Fruit fly (Drosophila melanogaster) whole organism, embryonic: ENCODE measurements around the gene CG7058.

Experiments
- Atf-2 ChIP-seq: fragments of 200-800 bp; sonication (Bioruptor generic); optimal IDR thresholded peaks from 2 replicates; lab custom pipeline; 2016; ENCODE audit warnings: missing biosample characterization, missing genetic modification characterization
- BtbVII ChIP-seq: fragments of 200-800 bp; sonication (Bioruptor generic); optimal IDR thresholded peaks from 3 replicates; lab custom pipeline; 2017; ENCODE audit warnings: missing biosample characterization, mild to moderate bottlenecking, missing genetic modification characterization
- CG10431 ChIP-seq: fragments of 200-800 bp; sonication (Bioruptor generic); optimal IDR thresholded peaks from 3 replicates; lab custom pipeline; 2018; ENCODE audit warnings: missing biosample characterization, mild to moderate bottlenecking, missing genetic modification characterization
- CG10979 ChIP-seq: fragments of 200-800 bp; sonication (Bioruptor generic); optimal IDR thresholded peaks from 2 replicates; lab custom pipeline; 2018; ENCODE audit warnings: missing biosample characterization, mild to moderate bottlenecking, missing genetic modification characterization, moderate library complexity
- CG12236 ChIP-seq: fragments of 200-800 bp; sonication (Bioruptor generic); optimal IDR thresholded peaks from 2 replicates; lab custom pipeline; 2016; ENCODE audit warnings: missing biosample characterization, missing genetic modification characterization
- CG12769 ChIP-seq: fragments of 200-800 bp; sonication (Bioruptor generic); optimal IDR thresholded peaks from 2 replicates; lab custom pipeline; 2019; ENCODE audit warnings: missing biosample characterization, mild to moderate bottlenecking, missing genetic modification characterization, moderate library complexity
- CG14441 ChIP-seq: fragments of 200-800 bp; sonication (Bioruptor generic); IDR thresholded peaks from 2 replicates; pipeline ENCODE4 v1.3.6; 2022; ENCODE audit warnings: missing biosample characterization, missing genetic modification characterization
- CG15011 ChIP-seq: fragments of 200-800 bp; sonication (Bioruptor generic); optimal IDR thresholded peaks from 3 replicates; lab custom pipeline; 2018; ENCODE audit warnings: missing biosample characterization, mild to moderate bottlenecking, missing genetic modification characterization
- CG15514 ChIP-seq: fragments of 200-800 bp; sonication (Bioruptor generic); optimal IDR thresholded peaks from 3 replicates; lab custom pipeline; 2017; ENCODE audit warnings: missing biosample characterization, missing genetic modification characterization, mild to moderate bottlenecking, moderate library complexity, missing genetic modification reagents
- CG16813 ChIP-seq: fragments of 200-800 bp; sonication (Bioruptor generic); IDR thresholded peaks from 3 replicates; pipeline ENCODE4 v1.3.6; 2022; ENCODE audit warnings: missing biosample characterization, missing genetic modification characterization; ENCODE audit not compliant: partially characterized antibody
- CG1792 ChIP-seq: fragments of 200-800 bp; sonication (Bioruptor generic); optimal IDR thresholded peaks from 2 replicates; lab custom pipeline; 2016; ENCODE audit warnings: missing biosample characterization, missing genetic modification characterization
- CG2129 ChIP-seq: fragments of 200-800 bp; sonication (Bioruptor generic); IDR thresholded peaks from 2 replicates; pipeline ENCODE4 v1.3.6; 2022; ENCODE audit warnings: missing biosample characterization, missing genetic modification characterization; ENCODE audit not compliant: partially characterized antibody
- CG3163 ChIP-seq: fragments of 200-800 bp; sonication (Bioruptor generic); optimal IDR thresholded peaks from 3 replicates; lab custom pipeline; 2016; ENCODE audit warnings: missing biosample characterization, missing genetic modification characterization
- CG4707 ChIP-seq: fragments of 200-800 bp; sonication (Bioruptor generic); optimal IDR thresholded peaks from 2 replicates; lab custom pipeline; 2018; ENCODE audit warnings: missing biosample characterization, mild to moderate bottlenecking, missing genetic modification characterization, moderate library complexity
- CG4730 ChIP-seq: fragments of 200-800 bp; sonication (Bioruptor generic); IDR thresholded peaks from 2 replicates; pipeline ENCODE4 v1.3.6; 2022; ENCODE audit warnings: missing biosample characterization, missing genetic modification characterization
- CG6689 ChIP-seq: fragments of 200-800 bp; sonication (Bioruptor generic); IDR thresholded peaks from 2 replicates; pipeline ENCODE4 v1.3.6; 2022; ENCODE audit warnings: missing biosample characterization, missing genetic modification characterization
- CG6765 ChIP-seq: fragments of 200-800 bp; sonication (Bioruptor generic); optimal IDR thresholded peaks from 3 replicates; lab custom pipeline; 2017; ENCODE audit warnings: missing biosample characterization, mild to moderate bottlenecking, missing genetic modification characterization
- CG6854 ChIP-seq: fragments of 200-800 bp; sonication (Bioruptor generic); optimal IDR thresholded peaks from 3 replicates; lab custom pipeline; 2017; ENCODE audit warnings: missing biosample characterization, mild to moderate bottlenecking, missing genetic modification characterization
- CG7357 ChIP-seq: fragments of 200-800 bp; sonication (Bioruptor generic); IDR thresholded peaks from 3 replicates; pipeline ENCODE4 v1.3.6; 2022; ENCODE audit warnings: missing biosample characterization, missing genetic modification characterization
- CG7963 ChIP-seq: fragments of 200-800 bp; sonication (Bioruptor generic); IDR thresholded peaks from 3 replicates; pipeline ENCODE4 v1.3.6; 2022; ENCODE audit warnings: missing biosample characterization, missing genetic modification characterization; ENCODE audit not compliant: partially characterized antibody
- ERR ChIP-seq: fragments of 200-800 bp; sonication (Bioruptor generic); optimal IDR thresholded peaks from 2 replicates; lab custom pipeline; 2016; ENCODE audit warnings: missing biosample characterization, missing genetic modification characterization
- HLH3B ChIP-seq: fragments of 200-800 bp; sonication (Bioruptor generic); IDR thresholded peaks from 2 replicates; pipeline ENCODE4 v1.3.6; 2022; ENCODE audit warnings: missing biosample characterization, missing genetic modification characterization
- HLH54F ChIP-seq: fragments of 200-800 bp; sonication (Bioruptor generic); optimal IDR thresholded peaks from 3 replicates; lab custom pipeline; 2016; ENCODE audit warnings: missing biosample characterization, missing genetic modification characterization
- HLHmδ ChIP-seq: fragments of 200-800 bp; sonication (Bioruptor generic); optimal IDR thresholded peaks from 2 replicates; lab custom pipeline; 2018; ENCODE audit warnings: missing biosample characterization, mild to moderate bottlenecking, missing genetic modification characterization, moderate library complexity
- Hmr ChIP-seq: fragments of 200-800 bp; sonication (Bioruptor generic); optimal IDR thresholded peaks from 3 replicates; lab custom pipeline; 2017; ENCODE audit warnings: mild to moderate bottlenecking, missing biosample characterization, missing genetic modification reagents, missing genetic modification characterization
- MTF-1 ChIP-seq: fragments of 200-800 bp; sonication (Bioruptor generic); optimal IDR thresholded peaks from 2 replicates; lab custom pipeline; 2018; ENCODE audit warnings: missing biosample characterization, mild to moderate bottlenecking, missing genetic modification characterization, borderline replicate concordance
- NFAT ChIP-seq: fragments of 200-800 bp; sonication (Bioruptor generic); IDR thresholded peaks from 2 replicates; pipeline ENCODE4 v1.3.6; 2022; ENCODE audit warnings: missing biosample characterization, missing genetic modification characterization
- NK7.1 ChIP-seq: fragments of 200-800 bp; sonication (Bioruptor generic); optimal IDR thresholded peaks from 3 replicates; lab custom pipeline; 2016; ENCODE audit warnings: missing biosample characterization, missing genetic modification characterization
- Sry-δ ChIP-seq: fragments of 200-800 bp; sonication (Bioruptor generic); optimal IDR thresholded peaks from 2 replicates; lab custom pipeline; 2016; ENCODE audit warnings: missing biosample characterization, missing genetic modification characterization
- TFAM ChIP-seq: fragments of 200-800 bp; sonication (Bioruptor generic); optimal IDR thresholded peaks from 2 replicates; lab custom pipeline; 2017; ENCODE audit warnings: missing biosample characterization, missing genetic modification characterization, inconsistent platforms
- Tbp ChIP-seq: fragments of >200 bp; optimal IDR thresholded peaks from 2 replicates; lab custom pipeline; 2018; ENCODE audit warnings: missing biosample characterization, missing genetic modification characterization
- amos ChIP-seq: fragments of 200-800 bp; sonication (Bioruptor generic); IDR thresholded peaks from 2 replicates; pipeline ENCODE4 v1.3.6; 2022; ENCODE audit warnings: missing biosample characterization, missing genetic modification characterization; ENCODE audit not compliant: partially characterized antibody
- ato ChIP-seq: fragments of 200-800 bp; sonication (Bioruptor generic); IDR thresholded peaks from 2 replicates; pipeline ENCODE4 v1.3.6; 2022; ENCODE audit warnings: missing biosample characterization, missing genetic modification characterization; ENCODE audit not compliant: partially characterized antibody
- bcd ChIP-seq: fragments of 200-800 bp; sonication (Bioruptor generic); optimal IDR thresholded peaks from 2 replicates; lab custom pipeline; 2017; ENCODE audit warnings: missing biosample characterization, mild to moderate bottlenecking, missing genetic modification characterization
- caup ChIP-seq: fragments of 200-800 bp; sonication (Bioruptor generic); optimal IDR thresholded peaks from 3 replicates; lab custom pipeline; 2017; ENCODE audit warnings: missing biosample characterization, mild to moderate bottlenecking, missing genetic modification characterization, moderate library complexity; ENCODE audit not compliant: severe bottlenecking
- chif ChIP-seq, 2 experiments: fragments of 200-800 bp; sonication (Bioruptor generic); optimal IDR thresholded peaks; 3 replicates each; lab custom pipeline; 2016; ENCODE audit warnings: missing biosample characterization in 2 of 2, missing genetic modification characterization in 2 of 2
- dan ChIP-seq: fragments of 200-800 bp; sonication (Bioruptor generic); IDR thresholded peaks from 2 replicates; pipeline ENCODE4 v1.3.6; 2022; ENCODE audit warnings: missing biosample characterization, missing genetic modification characterization
- en ChIP-seq: fragments of 200-800 bp; sonication (Bioruptor generic); optimal IDR thresholded peaks from 2 replicates; lab custom pipeline; 2016; ENCODE audit warnings: missing biosample characterization, missing genetic modification characterization
- ewg ChIP-seq: fragments of 200-800 bp; sonication (Bioruptor generic); optimal IDR thresholded peaks from 3 replicates; lab custom pipeline; 2017; ENCODE audit warnings: mild to moderate bottlenecking, missing biosample characterization, missing genetic modification reagents, missing genetic modification characterization
- h ChIP-seq: fragments of >200 bp; optimal IDR thresholded peaks from 2 replicates; lab custom pipeline; 2017
- hth ChIP-seq: fragments of >200 bp; optimal IDR thresholded peaks from 2 replicates; lab custom pipeline; 2017; ENCODE audit warnings: inconsistent platforms
- inv ChIP-seq: fragments of 200-800 bp; sonication (Bioruptor generic); IDR thresholded peaks from 2 replicates; pipeline ENCODE4 v1.3.6; 2022; ENCODE audit warnings: missing biosample characterization, missing genetic modification characterization; ENCODE audit not compliant: partially characterized antibody
- knrl ChIP-seq: fragments of 200-800 bp; sonication (Bioruptor generic); IDR thresholded peaks from 3 replicates; pipeline ENCODE4 v1.3.6; 2022; ENCODE audit warnings: missing biosample characterization, missing genetic modification characterization; ENCODE audit not compliant: partially characterized antibody
- nmo ChIP-seq: fragments of 200-800 bp; sonication (Bioruptor generic); optimal IDR thresholded peaks from 2 replicates; lab custom pipeline; 2018; ENCODE audit warnings: missing biosample characterization, mild to moderate bottlenecking, missing genetic modification characterization, moderate library complexity
- org-1 ChIP-seq: fragments of 200-800 bp; sonication (Bioruptor generic); optimal IDR thresholded peaks from 2 replicates; lab custom pipeline; 2017; ENCODE audit warnings: missing biosample characterization, missing genetic modification characterization
- p53 ChIP-seq: fragments of 200-800 bp; sonication (Bioruptor generic); optimal IDR thresholded peaks from 2 replicates; lab custom pipeline; 2016; ENCODE audit warnings: missing biosample characterization, missing genetic modification characterization
- schlank ChIP-seq: fragments of 200-800 bp; sonication (Bioruptor generic); optimal IDR thresholded peaks from 2 replicates; lab custom pipeline; 2018; ENCODE audit warnings: missing biosample characterization, mild to moderate bottlenecking, missing genetic modification characterization
- sqz ChIP-seq: fragments of 200-800 bp; sonication (Bioruptor generic); optimal IDR thresholded peaks from 3 replicates; lab custom pipeline; 2018; ENCODE audit warnings: missing biosample characterization, mild to moderate bottlenecking, missing genetic modification characterization

CG7058 gene

DNA sequence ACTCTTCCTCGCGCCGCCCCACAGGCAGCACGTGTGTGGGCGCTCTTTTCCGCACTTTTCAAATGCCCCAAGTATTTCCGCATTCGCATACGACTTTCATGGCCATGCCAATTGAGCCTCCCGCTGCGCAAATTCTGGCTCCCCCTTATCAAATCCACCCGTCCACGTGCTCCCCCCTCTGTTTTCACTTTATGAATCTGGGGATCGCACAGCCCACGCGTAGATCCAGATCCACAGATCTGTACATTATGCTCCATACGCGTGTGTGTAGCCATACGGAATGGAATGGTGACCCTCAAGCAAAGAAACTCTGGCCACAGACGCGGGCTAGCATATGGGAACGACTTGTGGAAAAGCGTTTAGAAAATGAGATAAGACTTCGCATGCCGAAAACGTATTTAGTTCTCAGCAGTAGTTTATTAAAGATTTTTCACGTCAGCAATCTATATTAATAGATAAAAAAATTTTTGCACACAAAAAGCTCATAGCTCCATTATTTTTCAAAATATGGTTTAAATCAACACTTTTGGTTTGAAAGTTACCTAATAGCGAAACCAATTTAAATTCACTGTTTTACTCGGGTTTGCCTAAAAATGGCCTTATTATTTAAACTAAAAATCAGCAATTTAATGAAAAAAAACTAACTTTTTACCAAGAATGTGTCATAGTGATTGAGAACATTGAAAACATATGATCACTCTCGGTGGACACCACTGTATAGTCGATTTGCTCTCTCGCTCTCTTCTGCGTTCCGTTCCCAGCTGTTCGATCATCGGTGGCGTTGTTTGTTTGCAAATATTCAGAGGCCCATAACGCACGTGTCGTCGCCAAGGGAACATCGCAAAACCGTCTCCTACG lies 16.9 kb upstream of the CG7058 start (continued):
- TF ChIP-seq Hmr (GFP tag; lab: Kevin White, UChicago) (peak; percentile 68), amos (GFP tag; lab: Robert Waterston, UW) (no peak), CG15011 (GFP tag; lab: Kevin White, UChicago) (peak; percentile 64), sqz (GFP tag; lab: Kevin White, UChicago) (peak; percentile 49), CG12769 (tag; lab: Kevin White, UChicago) (peak; percentile 85), CG3163 (GFP tag; lab: Kevin White, UChicago) (no peak), p53 (GFP tag; lab: Kevin White, UChicago) (no peak), NFAT (peak; percentile 52), inv (GFP tag; lab: Robert Waterston, UW) (no peak), CG12236 (no peak), MTF-1 (GFP tag; lab: Kevin White, UChicago) (no peak), HLH3B (GFP tag; lab: Robert Waterston, UW) (no peak), Tbp (no peak), BtbVII (GFP tag; lab: Kevin White, UChicago) (peak; percentile 61), CG14441 (GFP tag; lab: Robert Waterston, UW) (peak; percentile 63), ERR (GFP tag; lab: Kevin White, UChicago) (peak; percentile 24), NK7.1 (GFP tag; lab: Kevin White, UChicago) (peak; percentile 17), bcd (GFP tag; lab: Kevin White, UChicago) (peak; percentile 64), HLH54F (GFP tag; lab: Kevin White, UChicago) (peak; percentile 75), ato (GFP tag; lab: Robert Waterston, UW) (no peak), knrl (GFP tag; lab: Robert Waterston, UW) (no peak), TFAM (no peak), caup (GFP tag; lab: Kevin White, UChicago) (peak; percentile 47), CG6854 (GFP tag; lab: Kevin White, UChicago) (peak; percentile 61), Sry-δ (GFP tag; lab: Kevin White, UChicago) (no peak), hth (lab: Kevin White, UChicago) (no peak), CG16813 (GFP tag; lab: Robert Waterston, UW) (no peak), nmo (peak; percentile 78), CG1792 (GFP tag; lab: Kevin White, UChicago) (no peak), dan (no peak), CG10431 (GFP tag; lab: Kevin White, UChicago) (no peak), CG4707 (GFP tag; lab: Kevin White, UChicago) (no peak), CG2129 (GFP tag; lab: Robert Waterston, UW) (no peak), CG6765 (GFP tag; lab: Kevin White, UChicago) (peak; percentile 68), CG10979 (tag; lab: Kevin White, UChicago) (peak; percentile 57), Atf-2 (peak; percentile 44), CG7963 (no peak), CG15514 (GFP tag; lab: Kevin White, UChicago) (peak; percentile 15), CG6689 (peak; percentile 48), schlank (tag; lab: Kevin White, UChicago) (no peak), CG7357 (GFP tag; lab: Robert Waterston, UW) (peak; percentile 49; the same call in 1 of the 3 replicates), h (lab: Kevin White, UChicago) (no peak), ewg (GFP tag; lab: Kevin White, UChicago) (peak; percentile 35), en (GFP tag; lab: Kevin White, UChicago) (no peak), HLHmδ (GFP tag; lab: Kevin White, UChicago) (no peak), CG4730 (GFP tag; lab: Robert Waterston, UW) (0 out of 2 replicates have a peak, but pooled peaks have one; percentile 11), chif (GFP tag; optimal IDR thresholded peaks at IDR 0.05; lab: Kevin White, UChicago) (peak; percentile 37 to 41), org-1 (GFP tag; lab: Kevin White, UChicago) (peak; percentile 37)
